Worm (Caenorhabditis elegans) whole organism, L4 larva: ENCODE measurements around the gene gstk-1.
A peak's percentile ranks its signal among the peaks of the same experiment; 100 is the strongest.

ENCODE experiments used
- T20F7.1 ChIP-seq: fragments of 200-800 bp; sonication (Bioruptor generic); optimal IDR thresholded peaks from 2 replicates; lab custom pipeline; 2018; ENCODE audit warnings: mild to moderate bottlenecking, missing genetic modification characterization, missing compliant biosample characterization
- Y48G9A.11 ChIP-seq: fragments of 200-800 bp; sonication (Bioruptor generic); IDR thresholded peaks from 2 replicates; pipeline ENCODE4 v1.3.6; 2022; ENCODE audit warnings: missing genetic modification reagents, missing genetic modification characterization, missing compliant biosample characterization
- ZK546.5 ChIP-seq, 2 experiments: sonication (generic microtip); optimal IDR thresholded peaks; 2 replicates each; lab custom pipeline; 2017; ENCODE audit warnings: missing biosample characterization in 2 of 2, missing genetic modification characterization in 2 of 2
- ama-1 ChIP-seq: fragments of 150-350 bp; optimal IDR thresholded peaks from 2 replicates; lab custom pipeline; 2014; ENCODE audit warnings: inconsistent platforms, mixed read lengths
- ceh-62 ChIP-seq: sonication (generic microtip); optimal IDR thresholded peaks from 2 replicates; lab custom pipeline; 2017; ENCODE audit warnings: missing biosample characterization, missing genetic modification characterization
- ces-1 ChIP-seq: fragments of 150-350 bp; sonication (generic microtip); optimal IDR thresholded peaks from 4 replicates; lab custom pipeline; 2014; ENCODE audit warnings: missing biosample characterization, missing genetic modification reagents, missing genetic modification characterization
- ctbp-1 ChIP-seq: fragments of 200-800 bp; sonication (Bioruptor generic); IDR thresholded peaks from 2 replicates; pipeline ENCODE4 v1.3.6; 2022; ENCODE audit warnings: missing genetic modification reagents, missing genetic modification characterization, missing compliant biosample characterization
- daf-16 ChIP-seq, 3 experiments: sonication (generic microtip); optimal IDR thresholded peaks; 2 replicates each; lab custom pipeline; 2016 to 2017; ENCODE audit warnings: missing genetic modification characterization in 3 of 3, missing genetic modification reagents in 3 of 3, mild to moderate bottlenecking in 2 of 3, missing compliant biosample characterization in 2 of 3, missing biosample characterization in 1 of 3, moderate library complexity in 1 of 3
- daf-19 ChIP-seq: fragments of 200-800 bp; sonication (Bioruptor generic); conservative IDR thresholded peaks from 2 replicates; pipeline ENCODE4 v1.3.6; 2022; ENCODE audit warnings: missing genetic modification characterization, missing compliant biosample characterization
- dmd-6 ChIP-seq: fragments of 200-800 bp; sonication (Bioruptor generic); IDR thresholded peaks from 2 replicates; pipeline ENCODE4 v1.3.6; 2022; ENCODE audit warnings: missing genetic modification reagents, missing genetic modification characterization, missing compliant biosample characterization
- dmd-9 ChIP-seq: fragments of 200-800 bp; sonication (Bioruptor generic); IDR thresholded peaks from 2 replicates; pipeline ENCODE4 v1.3.6; 2022; ENCODE audit warnings: missing genetic modification reagents, missing genetic modification characterization, missing compliant biosample characterization
- dpl-1 ChIP-seq: fragments of 150-350 bp; optimal IDR thresholded peaks from 2 replicates; lab custom pipeline; 2014; ENCODE audit warnings: missing biosample characterization, missing genetic modification reagents, missing genetic modification characterization
- duxl-1 ChIP-seq: sonication (generic microtip); optimal IDR thresholded peaks from 2 replicates; lab custom pipeline; 2016; ENCODE audit warnings: mild to moderate bottlenecking, missing genetic modification characterization, moderate library complexity, missing compliant biosample characterization; ENCODE audit not compliant: poor library complexity
- dve-1 ChIP-seq: sonication (generic microtip); optimal IDR thresholded peaks from 2 replicates; lab custom pipeline; 2017; ENCODE audit warnings: antibody characterized with exemption, mild to moderate bottlenecking, missing genetic modification characterization, missing compliant biosample characterization; ENCODE audit not compliant: insufficient read depth
- fkh-10 ChIP-seq: fragments of 150-350 bp; optimal IDR thresholded peaks from 2 replicates; lab custom pipeline; 2014; ENCODE audit warnings: missing biosample characterization, missing genetic modification reagents, missing genetic modification characterization
- hlh-30 ChIP-seq: sonication (generic microtip); optimal IDR thresholded peaks from 2 replicates; lab custom pipeline; 2017; ENCODE audit warnings: antibody characterized with exemption, mild to moderate bottlenecking, missing genetic modification characterization, missing compliant biosample characterization; ENCODE audit not compliant: insufficient read depth
- jun-1 ChIP-seq: fragments of 150-350 bp; optimal IDR thresholded peaks from 2 replicates; lab custom pipeline; 2014; ENCODE audit warnings: missing biosample characterization, missing genetic modification reagents, missing genetic modification characterization
- lin-1 ChIP-seq: fragments of 200-800 bp; sonication (Bioruptor generic); IDR thresholded peaks from 2 replicates; pipeline ENCODE4 v1.3.6; 2022; ENCODE audit warnings: missing genetic modification reagents, missing genetic modification characterization, missing compliant biosample characterization
- lin-13 ChIP-seq: fragments of 150-350 bp; optimal IDR thresholded peaks from 2 replicates; lab custom pipeline; 2014; ENCODE audit warnings: missing biosample characterization, missing genetic modification reagents, missing genetic modification characterization
- lin-29 ChIP-seq: fragments of 200-800 bp; sonication (Bioruptor generic); IDR thresholded peaks from 2 replicates; pipeline ENCODE4 v1.3.6; 2022; ENCODE audit warnings: missing genetic modification reagents, missing genetic modification characterization, missing compliant biosample characterization
- lin-38 ChIP-seq: fragments of 200-800 bp; sonication (Bioruptor generic); IDR thresholded peaks from 2 replicates; pipeline ENCODE4 v1.3.6; 2022; ENCODE audit warnings: missing genetic modification reagents, missing genetic modification characterization, missing compliant biosample characterization
- lsy-2 ChIP-seq, 2 experiments: fragments of 150-350 bp in 1 of 2; sonication (generic microtip) in 1 of 2; optimal IDR thresholded peaks; 2 replicates each; lab custom pipeline; 2014 to 2017; ENCODE audit warnings: missing biosample characterization in 2 of 2, missing genetic modification characterization in 2 of 2
- madf-9 ChIP-seq: fragments of 200-800 bp; sonication (Bioruptor generic); conservative IDR thresholded peaks from 2 replicates; pipeline ENCODE4 v1.3.6; 2022; ENCODE audit warnings: missing genetic modification reagents, missing genetic modification characterization, missing compliant biosample characterization
- mdl-1 ChIP-seq, 2 experiments: fragments of 150-350 bp in 1 of 2; sonication (generic microtip) in 1 of 2; optimal IDR thresholded peaks; 2 replicates each; lab custom pipeline; 2014 to 2017; ENCODE audit warnings: missing biosample characterization in 2 of 2, missing genetic modification characterization in 2 of 2
- mep-1 ChIP-seq: fragments of 150-350 bp; sonication (generic microtip); optimal IDR thresholded peaks from 3 replicates; lab custom pipeline; 2014; ENCODE audit warnings: missing biosample characterization, missing genetic modification characterization
- nhr-10 ChIP-seq: fragments of 150-350 bp; optimal IDR thresholded peaks from 2 replicates; lab custom pipeline; 2014; ENCODE audit warnings: missing biosample characterization, missing genetic modification characterization
- nhr-102 ChIP-seq: sonication (generic microtip); optimal IDR thresholded peaks from 2 replicates; lab custom pipeline; 2016; ENCODE audit warnings: mild to moderate bottlenecking, missing genetic modification characterization, moderate library complexity, missing compliant biosample characterization
- nhr-11 ChIP-seq: fragments of 150-350 bp; optimal IDR thresholded peaks from 2 replicates; lab custom pipeline; 2014; ENCODE audit warnings: missing biosample characterization, missing genetic modification characterization
- nhr-25 ChIP-seq: sonication (generic microtip); optimal IDR thresholded peaks from 2 replicates; lab custom pipeline; 2017; ENCODE audit warnings: missing genetic modification characterization, mild to moderate bottlenecking, missing compliant biosample characterization, antibody characterized with exemption, moderate library complexity, borderline replicate concordance; ENCODE audit not compliant: insufficient read depth
- nhr-28 ChIP-seq: fragments of 150-350 bp; optimal IDR thresholded peaks from 2 replicates; lab custom pipeline; 2014; ENCODE audit warnings: missing biosample characterization, missing genetic modification characterization
- nhr-76 ChIP-seq: fragments of 150-350 bp; optimal IDR thresholded peaks from 2 replicates; lab custom pipeline; 2014; ENCODE audit warnings: missing biosample characterization, missing genetic modification characterization
- nhr-77 ChIP-seq: fragments of 150-350 bp; optimal IDR thresholded peaks from 2 replicates; lab custom pipeline; 2014; ENCODE audit warnings: missing biosample characterization, missing genetic modification characterization
- pha-4 ChIP-seq, 2 experiments: fragments of 150-350 bp in 1 of 2; fragments of 200-800 bp in 1 of 2; sonication (Bioruptor generic) in 1 of 2; IDR thresholded peaks in 1 of 2; optimal IDR thresholded peaks in 1 of 2; 2 replicates each; pipeline versions ENCODE4 v1.3.6 to Lab custom; 2014 to 2022; ENCODE audit warnings: missing genetic modification characterization in 2 of 2, missing genetic modification reagents in 2 of 2, missing biosample characterization in 1 of 2, missing compliant biosample characterization in 1 of 2
- php-3 ChIP-seq: fragments of 200-800 bp; sonication (Bioruptor generic); IDR thresholded peaks from 2 replicates; pipeline ENCODE4 v1.3.6; 2022; ENCODE audit warnings: missing genetic modification reagents, missing genetic modification characterization, missing compliant biosample characterization
- saeg-2 ChIP-seq: fragments of 200-800 bp; sonication (Bioruptor generic); IDR thresholded peaks from 2 replicates; pipeline ENCODE4 v1.3.6; 2022; ENCODE audit warnings: missing genetic modification reagents, missing genetic modification characterization, missing compliant biosample characterization
- sdz-12 ChIP-seq: fragments of 200-800 bp; sonication (Bioruptor generic); optimal IDR thresholded peaks from 2 replicates; lab custom pipeline; 2018; ENCODE audit warnings: mild to moderate bottlenecking, missing genetic modification characterization, missing compliant biosample characterization
- skn-1 ChIP-seq: fragments of 150-350 bp; optimal IDR thresholded peaks from 2 replicates; lab custom pipeline; 2014; ENCODE audit warnings: missing biosample characterization, missing genetic modification characterization
- snpc-4 ChIP-seq: fragments of 150-350 bp; optimal IDR thresholded peaks from 2 replicates; lab custom pipeline; 2014; ENCODE audit warnings: missing biosample characterization, missing genetic modification characterization
- spr-3 ChIP-seq: fragments of 200-800 bp; sonication (Bioruptor generic); optimal IDR thresholded peaks from 2 replicates; lab custom pipeline; 2018; ENCODE audit warnings: mild to moderate bottlenecking, missing genetic modification characterization, missing compliant biosample characterization
- vab-7 ChIP-seq: fragments of 200-800 bp; sonication (Bioruptor generic); IDR thresholded peaks from 2 replicates; pipeline ENCODE4 v1.3.6; 2022; ENCODE audit warnings: missing genetic modification reagents, missing genetic modification characterization, missing compliant biosample characterization
- zfp-3 ChIP-seq: fragments of 200-800 bp; sonication (Bioruptor generic); conservative IDR thresholded peaks from 2 replicates; pipeline ENCODE4 v1.3.6; 2022; ENCODE audit warnings: missing genetic modification reagents, missing genetic modification characterization, missing compliant biosample characterization
- zip-2 ChIP-seq: fragments of 150-350 bp; optimal IDR thresholded peaks from 2 replicates; lab custom pipeline; 2014; ENCODE audit warnings: missing biosample characterization, missing genetic modification characterization
- ztf-11 ChIP-seq: fragments of 150-350 bp; optimal IDR thresholded peaks from 2 replicates; lab custom pipeline; 2014; ENCODE audit warnings: missing biosample characterization, missing genetic modification characterization
- ztf-7 ChIP-seq: fragments of 150-350 bp; optimal IDR thresholded peaks from 2 replicates; lab custom pipeline; 2014; ENCODE audit warnings: missing biosample characterization, missing genetic modification characterization

The gstk-1 gene

DNA sequence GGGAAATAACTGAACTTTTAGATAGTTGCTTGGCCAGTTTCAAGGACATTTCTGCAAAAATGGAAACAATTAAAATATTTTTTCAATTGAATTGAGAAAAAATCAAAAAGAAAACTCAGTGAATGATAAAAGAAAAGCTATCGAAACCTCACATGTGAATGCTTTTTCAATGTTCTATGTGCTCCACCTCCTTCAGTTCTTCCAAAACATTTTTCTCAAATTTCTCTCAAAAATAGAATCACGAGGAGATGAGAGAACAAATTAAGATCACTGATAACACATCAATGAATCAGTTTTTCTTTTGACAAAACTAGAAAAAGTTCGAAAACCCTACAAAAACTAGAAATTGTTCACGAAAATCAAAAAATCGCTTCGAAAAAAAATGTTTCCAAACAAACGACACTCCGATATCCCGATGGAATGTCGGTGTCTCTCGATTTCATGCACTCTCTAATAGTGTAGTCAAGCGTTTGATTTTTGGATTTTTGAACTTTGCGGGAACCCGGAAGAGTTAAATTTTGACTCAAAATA is 30.2 kb downstream of the gstk-1 start, which contains the start of gene ZK1320.9:
ZK1320.9 (minus strand) TSS at position 51 of the 531 bp plus-strand sequence.
- peak; percentile 23 for TF ChIP-seq dpl-1 (GFP tag; lab: Kevin White, UChicago)
- peak; percentile 48; the same call in 1 of the 2 replicates for TF ChIP-seq dmd-6 (GFP tag; lab: Robert Waterston, UW)
- no peak for TF ChIP-seq dmd-9 (GFP tag; lab: Robert Waterston, UW)
- TF ChIP-seq dve-1 = peak; percentile 32
- TF ChIP-seq nhr-25 (tag; lab: Kevin White, UChicago) = no peak
- TF ChIP-seq pha-4 (GFP tag; IDR thresholded peaks at IDR 0.05; lab: Robert Waterston, UW) = no peak
- peak; percentile 24 for TF ChIP-seq pha-4 (tag; optimal IDR thresholded peaks at IDR 0.05; lab: Kevin White, UChicago)
- TF ChIP-seq nhr-10 (tag; lab: Kevin White, UChicago) = peak; percentile 9
- peak; percentile 75 for TF ChIP-seq nhr-11 (tag; lab: Kevin White, UChicago)
- TF ChIP-seq nhr-76 (tag; lab: Kevin White, UChicago) = peak; percentile 76
- no peak for TF ChIP-seq lin-38 (GFP tag; lab: Robert Waterston, UW)
- TF ChIP-seq Y48G9A.11 (GFP tag; lab: Robert Waterston, UW) = peak; percentile 52; the same call in 1 of the 2 replicates
- TF ChIP-seq mep-1 = peak; percentile 46
- peak; percentile 84 for TF ChIP-seq nhr-28 (tag; lab: Kevin White, UChicago)
- TF ChIP-seq lin-13 (GFP tag; lab: Kevin White, UChicago) = no peak
- peak; percentile 67 for TF ChIP-seq nhr-77 (tag; lab: Kevin White, UChicago)
- TF ChIP-seq lin-29 (GFP tag; lab: Robert Waterston, UW) = no peak
- no peak for TF ChIP-seq vab-7 (GFP tag; lab: Robert Waterston, UW)
- no peak for TF ChIP-seq madf-9 (GFP tag; lab: Robert Waterston, UW)
- TF ChIP-seq T20F7.1 (GFP tag; lab: Kevin White, UChicago) = peak; percentile 83
- peak; percentile 48 for TF ChIP-seq hlh-30 (tag; lab: Kevin White, UChicago)
- no peak for TF ChIP-seq daf-16 (GFP tag; optimal IDR thresholded peaks at IDR 0.05; lab: Kevin White, UChicago)
- TF ChIP-seq daf-16 (tag; optimal IDR thresholded peaks at IDR 0.05; lab: Kevin White, UChicago) = peak; percentile 54
- TF ChIP-seq ces-1 (GFP tag; lab: Kevin White, UChicago) = no peak
- TF ChIP-seq ceh-62 (tag; lab: Kevin White, UChicago) = no peak
- TF ChIP-seq lsy-2 (tag; optimal IDR thresholded peaks at IDR 0.05; lab: Kevin White, UChicago) = peak in 1 of 2 experiments; percentile 1
- TF ChIP-seq mdl-1 (tag; optimal IDR thresholded peaks at IDR 0.05; lab: Kevin White, UChicago) = peak in 1 of 2 experiments; percentile 41

DNA sequence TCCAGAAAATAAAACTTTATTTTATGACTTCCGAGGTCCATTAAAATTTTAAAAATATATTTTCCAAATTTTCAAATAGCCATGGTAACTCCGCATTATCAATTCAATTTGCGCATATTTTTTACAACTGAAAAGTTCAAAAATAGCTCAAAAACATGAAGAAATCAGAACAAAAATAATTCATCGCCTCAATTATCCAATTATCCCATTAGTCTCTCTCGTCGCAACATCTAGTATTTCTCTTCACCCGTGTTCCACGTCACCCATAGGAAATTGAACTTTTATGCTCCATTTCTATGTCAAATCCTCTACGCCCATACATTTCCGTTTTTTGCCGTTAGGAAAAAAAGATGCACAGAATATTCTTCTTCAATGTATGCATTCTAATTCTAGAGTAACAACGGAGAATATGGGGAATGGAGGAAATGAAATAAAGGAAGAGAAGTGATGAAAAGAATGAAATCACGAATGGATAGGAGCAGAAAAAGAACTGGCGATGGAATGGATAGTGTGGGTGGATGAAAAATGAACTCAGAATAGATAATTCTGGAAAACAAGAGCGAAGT is 33.6 kb downstream of the gstk-1 start:
- TF ChIP-seq jun-1 (tag; lab: Kevin White, UChicago) (no peak), nhr-102 (no peak), ztf-11 (no peak), duxl-1 (tag; lab: Kevin White, UChicago) (no peak), fkh-10 (GFP tag; lab: Kevin White, UChicago) (peak; percentile 89), zfp-3 (no peak), ctbp-1 (GFP tag; lab: Robert Waterston, UW) (peak; percentile 64), ceh-62 (tag; lab: Kevin White, UChicago) (no peak), ztf-7 (no peak), ama-1 (lab: Kevin White, UChicago) (no peak), skn-1 (tag; lab: Kevin White, UChicago) (no peak), spr-3 (no peak), vab-7 (GFP tag; lab: Robert Waterston, UW) (no peak), php-3 (GFP tag; lab: Robert Waterston, UW) (no peak), ces-1 (GFP tag; lab: Kevin White, UChicago) (peak; percentile 73), zip-2 (tag; lab: Kevin White, UChicago) (no peak), lin-1 (GFP tag; lab: Robert Waterston, UW) (no peak), daf-19 (GFP tag; lab: Robert Waterston, UW) (no peak), snpc-4 (tag; lab: Kevin White, UChicago) (no peak), sdz-12 (GFP tag; lab: Kevin White, UChicago) (no peak), Y48G9A.11 (GFP tag; lab: Robert Waterston, UW) (no peak), nhr-76 (tag; lab: Kevin White, UChicago) (no peak), lsy-2 (tag; optimal IDR thresholded peaks at IDR 0.05; lab: Kevin White, UChicago) (peak in 1 of 2 experiments; percentile 12), ZK546.5 (tag; optimal IDR thresholded peaks at IDR 0.05; lab: Kevin White, UChicago) (no peak), saeg-2 (GFP tag; lab: Robert Waterston, UW) (no peak)
